Worm (Caenorhabditis elegans) whole organism, midembryonic: ENCODE data around the gene chil-26.

Experiments used
- T22C8.4 ChIP-seq: fragments of 200-800 bp; sonication (Bioruptor generic); IDR thresholded peaks from 2 replicates; pipeline ENCODE4 v1.3.6; 2022; ENCODE audit warnings: missing genetic modification characterization, missing compliant biosample characterization
- flt-1 ChIP-seq: fragments of 200-800 bp; sonication (Bioruptor generic); IDR thresholded peaks from 2 replicates; pipeline ENCODE4 v1.3.6; 2022; ENCODE audit warnings: missing genetic modification characterization, missing compliant biosample characterization
- klf-2 ChIP-seq: fragments of 200-800 bp; sonication (Bioruptor generic); conservative IDR thresholded peaks from 2 replicates; pipeline ENCODE4 v1.3.6; 2022; ENCODE audit warnings: missing genetic modification reagents, missing genetic modification characterization, missing compliant biosample characterization
- med-1 ChIP-seq: sonication (generic microtip); optimal IDR thresholded peaks from 2 replicates; lab custom pipeline; 2017; ENCODE audit warnings: missing genetic modification characterization, mild to moderate bottlenecking, missing compliant biosample characterization, antibody characterized with exemption, missing genetic modification reagents; ENCODE audit not compliant: insufficient read depth
- ref-1 ChIP-seq: fragments of 200-800 bp; sonication (Bioruptor generic); conservative IDR thresholded peaks from 2 replicates; pipeline ENCODE4 v1.3.6; 2022; ENCODE audit warnings: missing genetic modification reagents, missing genetic modification characterization, missing compliant biosample characterization
- tab-1 ChIP-seq: fragments of 200-800 bp; sonication (Bioruptor generic); IDR thresholded peaks from 2 replicates; pipeline ENCODE4 v1.3.6; 2022; ENCODE audit warnings: missing genetic modification characterization, missing compliant biosample characterization
- ztf-23 ChIP-seq: fragments of 200-800 bp; sonication (Bioruptor generic); IDR thresholded peaks from 2 replicates; pipeline ENCODE4 v1.3.6; 2022; ENCODE audit warnings: missing genetic modification reagents, missing genetic modification characterization, missing compliant biosample characterization

ce11 chrII:9438227-9438626, 36.6 kb upstream of the chil-26 start, which contains the start of gene chil-13:
- no peak for TF ChIP-seq tab-1 (GFP tag; lab: Robert Waterston, UW)
- no peak for TF ChIP-seq ztf-23 (GFP tag; lab: Robert Waterston, UW)
- TF ChIP-seq T22C8.4, result no peak
- TF ChIP-seq klf-2 (GFP tag; lab: Robert Waterston, UW), result no peak
- TF ChIP-seq flt-1 (GFP tag; lab: Robert Waterston, UW), result no peak
- no peak for TF ChIP-seq med-1 (GFP tag; lab: Kevin White, UChicago)
- TF ChIP-seq ref-1 (GFP tag; lab: Robert Waterston, UW), result no peak
